Worm (Caenorhabditis elegans) whole organism, young adult: ENCODE measurements around the gene Y54G2A.41.
A peak's percentile ranks its signal among the peaks of the same experiment; 100 is the strongest.

ENCODE experiments used
- B0035.1 ChIP-seq: sonication (generic microtip); optimal IDR thresholded peaks from 2 replicates; lab custom pipeline; 2016; ENCODE audit warnings: missing genetic modification characterization, mild to moderate bottlenecking, missing compliant biosample characterization, missing genotype, missing genetic modification reagents
- B0261.1 ChIP-seq: sonication (generic microtip); optimal IDR thresholded peaks from 2 replicates; lab custom pipeline; 2016; ENCODE audit warnings: mild to moderate bottlenecking, missing genetic modification characterization, moderate library complexity, missing compliant biosample characterization
- C17E4.6 ChIP-seq: fragments of 200-800 bp; sonication (Bioruptor generic); IDR thresholded peaks from 2 replicates; pipeline ENCODE4 v1.3.6; 2022; ENCODE audit warnings: missing genetic modification reagents, missing genetic modification characterization, missing compliant biosample characterization
- D2030.7 ChIP-seq: fragments of 200-800 bp; sonication (Bioruptor generic); IDR thresholded peaks from 2 replicates; pipeline ENCODE4 v1.3.6; 2022; ENCODE audit warnings: missing genetic modification reagents, missing genetic modification characterization, missing compliant biosample characterization
- F10E7.11 ChIP-seq: sonication (generic microtip); optimal IDR thresholded peaks from 2 replicates; lab custom pipeline; 2017; ENCODE audit warnings: mild to moderate bottlenecking, missing genetic modification characterization, moderate library complexity, missing compliant biosample characterization
- F33H1.4 ChIP-seq: fragments of 200-800 bp; sonication (Bioruptor generic); IDR thresholded peaks from 2 replicates; pipeline ENCODE4 v1.3.6; 2022; ENCODE audit warnings: missing genetic modification reagents, missing genetic modification characterization, missing compliant biosample characterization
- F37B4.10 ChIP-seq: fragments of 200-800 bp; sonication (Bioruptor generic); IDR thresholded peaks from 2 replicates; pipeline ENCODE4 v1.3.6; 2022; ENCODE audit warnings: missing genetic modification characterization, missing compliant biosample characterization
- F49E8.2 ChIP-seq: sonication (generic microtip); optimal IDR thresholded peaks from 3 replicates; lab custom pipeline; 2017; ENCODE audit warnings: missing genetic modification characterization, mild to moderate bottlenecking, missing compliant biosample characterization, antibody characterized with exemption, moderate library complexity; ENCODE audit not compliant: insufficient read depth
- F57C9.4 ChIP-seq: sonication (generic microtip); optimal IDR thresholded peaks from 2 replicates; lab custom pipeline; 2017; ENCODE audit warnings: mild to moderate bottlenecking, missing genetic modification characterization, missing compliant biosample characterization
- T07F8.4 ChIP-seq: sonication (generic microtip); optimal IDR thresholded peaks from 2 replicates; lab custom pipeline; 2016; ENCODE audit warnings: mild to moderate bottlenecking, missing genetic modification characterization, moderate library complexity, missing compliant biosample characterization
- Y56A3A.18 ChIP-seq: fragments of 200-800 bp; sonication (Bioruptor generic); IDR thresholded peaks from 2 replicates; pipeline ENCODE4 v1.3.6; 2022; ENCODE audit warnings: missing genetic modification reagents, missing genetic modification characterization, missing compliant biosample characterization
- Y67H2A.10 ChIP-seq: fragments of 200-800 bp; sonication (Bioruptor generic); conservative IDR thresholded peaks from 2 replicates; pipeline ENCODE4 v1.3.6; 2022; ENCODE audit warnings: missing genetic modification reagents, missing genetic modification characterization, missing compliant biosample characterization
- Y79H2A.3 ChIP-seq: fragments of 200-800 bp; sonication (Bioruptor generic); conservative IDR thresholded peaks from 2 replicates; pipeline ENCODE4 v1.3.6; 2022; ENCODE audit warnings: missing genetic modification reagents, missing genetic modification characterization, missing compliant biosample characterization
- Y95B8A.8 ChIP-seq: fragments of 200-800 bp; sonication (Bioruptor generic); IDR thresholded peaks from 2 replicates; pipeline ENCODE4 v1.3.6; 2022; ENCODE audit warnings: missing genetic modification reagents, missing genetic modification characterization, missing compliant biosample characterization
- ZK185.1 ChIP-seq: sonication (generic microtip); optimal IDR thresholded peaks from 2 replicates; lab custom pipeline; 2016; ENCODE audit warnings: mild to moderate bottlenecking, missing genetic modification characterization, missing compliant biosample characterization; ENCODE audit not compliant: poor library complexity, severe bottlenecking
- aptf-2 ChIP-seq: fragments of 200-800 bp; sonication (Bioruptor generic); conservative IDR thresholded peaks from 2 replicates; pipeline ENCODE4 v1.3.6; 2022; ENCODE audit warnings: missing genetic modification reagents, missing genetic modification characterization, missing compliant biosample characterization
- attf-5 ChIP-seq: fragments of 200-800 bp; sonication (Bioruptor generic); optimal IDR thresholded peaks from 2 replicates; lab custom pipeline; 2018; ENCODE audit warnings: mild to moderate bottlenecking, missing genetic modification characterization, missing compliant biosample characterization
- cebp-1 ChIP-seq, 2 experiments: fragments of 200-800 bp in 1 of 2; sonication (Bioruptor generic) in 1 of 2; sonication (generic microtip) in 1 of 2; IDR thresholded peaks in 1 of 2; optimal IDR thresholded peaks in 1 of 2; 2 replicates each; pipeline versions ENCODE4 v1.3.6 to Lab custom; 2017 to 2022; ENCODE audit warnings: missing compliant biosample characterization in 2 of 2, missing genetic modification characterization in 2 of 2, mild to moderate bottlenecking in 1 of 2, missing genetic modification reagents in 1 of 2, moderate library complexity in 1 of 2
- cebp-2 ChIP-seq: fragments of 200-800 bp; sonication (Bioruptor generic); IDR thresholded peaks from 2 replicates; pipeline ENCODE4 v1.3.6; 2022; ENCODE audit warnings: missing genetic modification characterization, missing compliant biosample characterization
- ceh-40 ChIP-seq: fragments of 200-800 bp; sonication (Bioruptor generic); IDR thresholded peaks from 2 replicates; pipeline ENCODE4 v1.3.6; 2022; ENCODE audit warnings: missing genetic modification characterization, missing compliant biosample characterization
- chd-7 ChIP-seq: sonication (generic microtip); optimal IDR thresholded peaks from 2 replicates; lab custom pipeline; 2016; ENCODE audit warnings: mild to moderate bottlenecking, missing genetic modification characterization, moderate library complexity, missing compliant biosample characterization
- dpff-1 ChIP-seq: sonication (generic microtip); optimal IDR thresholded peaks from 2 replicates; lab custom pipeline; 2017; ENCODE audit warnings: mild to moderate bottlenecking, missing genetic modification characterization, missing compliant biosample characterization
- ekl-4 ChIP-seq: fragments of 200-800 bp; sonication (Bioruptor generic); IDR thresholded peaks from 2 replicates; pipeline ENCODE4 v1.3.6; 2022; ENCODE audit warnings: missing genetic modification reagents, missing genetic modification characterization, missing compliant biosample characterization
- fkh-3 ChIP-seq: sonication (generic microtip); optimal IDR thresholded peaks from 2 replicates; lab custom pipeline; 2016; ENCODE audit warnings: mild to moderate bottlenecking, missing genetic modification characterization, missing compliant biosample characterization
- gei-17 ChIP-seq: fragments of 200-800 bp; sonication (Bioruptor generic); optimal IDR thresholded peaks from 2 replicates; lab custom pipeline; 2018; ENCODE audit warnings: mild to moderate bottlenecking, missing genetic modification characterization, missing compliant biosample characterization
- hmg-1.2 ChIP-seq: fragments of 200-800 bp; sonication (Bioruptor generic); IDR thresholded peaks from 2 replicates; pipeline ENCODE4 v1.3.6; 2022; ENCODE audit warnings: missing genetic modification reagents, missing genetic modification characterization, missing compliant biosample characterization
- hrde-1 ChIP-seq: sonication (generic microtip); optimal IDR thresholded peaks from 2 replicates; lab custom pipeline; 2016; ENCODE audit warnings: missing genetic modification characterization, mild to moderate bottlenecking, missing compliant biosample characterization, moderate library complexity, missing genotype, missing genetic modification reagents, borderline replicate concordance
- hsf-1 ChIP-seq: fragments of 200-800 bp; sonication (Bioruptor generic); IDR thresholded peaks from 2 replicates; pipeline ENCODE4 v1.3.6; 2022; ENCODE audit warnings: missing genetic modification reagents, missing genetic modification characterization, missing compliant biosample characterization
- lin-26 ChIP-seq: fragments of 200-800 bp; sonication (Bioruptor generic); IDR thresholded peaks from 2 replicates; pipeline ENCODE4 v1.3.6; 2022; ENCODE audit warnings: missing genetic modification reagents, missing genetic modification characterization, missing compliant biosample characterization
- lin-35 ChIP-seq, 3 experiments: fragments of 150-350 bp in 2 of 3; sonication (generic microtip) in 1 of 3; optimal IDR thresholded peaks; 2 replicates each; lab custom pipeline; 2014 to 2018; ENCODE audit warnings: missing biosample characterization in 3 of 3, missing genetic modification characterization in 3 of 3, missing genetic modification reagents in 3 of 3
- lsl-1 ChIP-seq: fragments of 200-800 bp; sonication (Bioruptor generic); optimal IDR thresholded peaks from 2 replicates; lab custom pipeline; 2018; ENCODE audit warnings: mild to moderate bottlenecking, missing genetic modification characterization, moderate library complexity, missing compliant biosample characterization
- madf-3 ChIP-seq: fragments of 200-800 bp; sonication (Bioruptor generic); IDR thresholded peaks from 2 replicates; pipeline ENCODE4 v1.3.6; 2022; ENCODE audit warnings: missing genetic modification reagents, missing genetic modification characterization, missing compliant biosample characterization
- madf-8 ChIP-seq: fragments of 200-800 bp; sonication (Bioruptor generic); conservative IDR thresholded peaks from 2 replicates; pipeline ENCODE4 v1.3.6; 2022; ENCODE audit warnings: missing genetic modification reagents, missing genetic modification characterization, missing compliant biosample characterization
- mel-28 ChIP-seq: sonication (generic microtip); optimal IDR thresholded peaks from 2 replicates; lab custom pipeline; 2016; ENCODE audit warnings: borderline replicate concordance, mild to moderate bottlenecking, missing genetic modification characterization, missing compliant biosample characterization
- nhr-179 ChIP-seq: sonication (generic microtip); optimal IDR thresholded peaks from 2 replicates; lab custom pipeline; 2016; ENCODE audit warnings: mild to moderate bottlenecking, missing genetic modification characterization, missing compliant biosample characterization
- nhr-90 ChIP-seq: sonication (generic microtip); optimal IDR thresholded peaks from 2 replicates; lab custom pipeline; 2016; ENCODE audit warnings: missing genotype, mild to moderate bottlenecking, missing genetic modification characterization, missing compliant biosample characterization
- pbrm-1 ChIP-seq: fragments of 200-800 bp; sonication (Bioruptor generic); IDR thresholded peaks from 2 replicates; pipeline ENCODE4 v1.3.6; 2022; ENCODE audit warnings: missing genetic modification reagents, missing genetic modification characterization, missing compliant biosample characterization
- rcor-1 ChIP-seq: fragments of 200-800 bp; sonication (Bioruptor generic); IDR thresholded peaks from 2 replicates; pipeline ENCODE4 v1.3.6; 2022; ENCODE audit warnings: missing genetic modification reagents, missing genetic modification characterization, missing compliant biosample characterization
- rpc-1 ChIP-seq, 2 experiments: fragments of 150-350 bp in 1 of 2; sonication (generic microtip) in 1 of 2; optimal IDR thresholded peaks; 2 replicates each; lab custom pipeline; 2014 to 2018; ENCODE audit warnings: missing biosample characterization in 1 of 2, missing genetic modification characterization in 1 of 2, missing genetic modification reagents in 1 of 2, missing genotype in 1 of 2
- snpc-4 ChIP-seq, 5 experiments: fragments of 150-350 bp in 1 of 5; sonication (generic microtip) in 4 of 5; optimal IDR thresholded peaks; 2 replicates each; lab custom pipeline; 2014 to 2018; ENCODE audit warnings: missing genetic modification characterization in 5 of 5, missing biosample characterization in 3 of 5, antibody characterized with exemption in 2 of 5, mild to moderate bottlenecking in 2 of 5, missing compliant biosample characterization in 2 of 5, missing genotype in 2 of 5, moderate library complexity in 2 of 5, missing genetic modification reagents in 1 of 5
- somi-1 ChIP-seq: fragments of 200-800 bp; sonication (Bioruptor generic); optimal IDR thresholded peaks from 2 replicates; lab custom pipeline; 2018; ENCODE audit warnings: mild to moderate bottlenecking, missing genetic modification characterization, missing compliant biosample characterization
- tbp1 ChIP-seq: fragments of 200-800 bp; sonication (Bioruptor generic); optimal IDR thresholded peaks from 2 replicates; lab custom pipeline; 2018; ENCODE audit warnings: mild to moderate bottlenecking, missing genetic modification characterization, missing compliant biosample characterization
- ztf-25 ChIP-seq: fragments of 200-800 bp; sonication (Bioruptor generic); IDR thresholded peaks from 2 replicates; pipeline ENCODE4 v1.3.6; 2022; ENCODE audit warnings: missing genetic modification reagents, missing genetic modification characterization, missing compliant biosample characterization
- ztf-26 ChIP-seq: sonication (generic microtip); optimal IDR thresholded peaks from 2 replicates; lab custom pipeline; 2017; ENCODE audit warnings: missing genetic modification characterization, missing compliant biosample characterization

Gene Y54G2A.41

DNA sequence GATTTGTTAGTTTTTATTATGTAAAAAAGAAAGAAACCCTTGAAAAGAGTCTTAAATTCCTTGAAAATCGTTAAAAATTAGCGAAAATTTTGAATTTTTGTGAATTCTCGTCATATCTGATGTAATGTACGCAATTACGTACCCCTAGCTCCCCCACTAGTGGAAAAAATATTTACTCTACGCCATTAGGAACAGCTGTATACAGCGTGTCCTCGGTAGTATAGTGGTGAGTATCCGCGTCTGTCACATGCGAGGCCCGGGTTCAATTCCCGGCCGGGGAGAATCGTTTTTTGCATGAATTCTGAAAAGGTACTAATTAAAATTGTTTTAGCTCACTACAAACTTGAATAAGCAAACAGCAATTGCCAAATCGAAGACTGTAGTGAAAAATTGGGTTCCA is 48.2 kb downstream of the Y54G2A.41 start:
- peak; percentile 79 for TF ChIP-seq tbp1
- peak; percentile 22 for TF ChIP-seq rpc-1 (optimal IDR thresholded peaks at IDR 0.05; lab: Kevin White, UChicago)
- TF ChIP-seq rpc-1 (tag; optimal IDR thresholded peaks at IDR 0.05; lab: Kevin White, UChicago) = peak; percentile 60
- TF ChIP-seq ztf-25 (GFP tag; lab: Robert Waterston, UW) = 0 out of 2 replicates have a peak, but pooled peaks have one; percentile 19
- no peak for TF ChIP-seq aptf-2

ce11 chrIV:2801004-2801403 is 49.3 kb downstream of the Y54G2A.41 start:
- TF ChIP-seq hmg-1.2 (peak; percentile 67), ztf-25 (GFP tag; lab: Robert Waterston, UW) (peak; percentile 76; the same call in 1 of the 2 replicates), snpc-4 (GFP tag; optimal IDR thresholded peaks at IDR 0.05; lab: Kevin White, UChicago) (peak; percentile 59), snpc-4 (tag; optimal IDR thresholded peaks at IDR 0.05; lab: Kevin White, UChicago) (peak in 3 of 4 experiments; percentile 15 to 56 (median 26)), fkh-3 (tag; lab: Kevin White, UChicago) (no peak), Y95B8A.8 (GFP tag; lab: Robert Waterston, UW) (no peak), nhr-179 (no peak), chd-7 (tag; lab: Kevin White, UChicago) (peak; percentile 35), madf-3 (GFP tag; lab: Robert Waterston, UW) (no peak), F10E7.11 (no peak), lsl-1 (GFP tag; lab: Kevin White, UChicago) (peak; percentile 32), Y67H2A.10 (GFP tag; lab: Robert Waterston, UW) (no peak), D2030.7 (GFP tag; lab: Robert Waterston, UW) (peak; percentile 77), Y79H2A.3 (no peak), F33H1.4 (GFP tag; lab: Robert Waterston, UW) (peak; percentile 38; the same call in 1 of the 2 replicates), mel-28 (tag; lab: Kevin White, UChicago) (no peak), C17E4.6 (GFP tag; lab: Robert Waterston, UW) (no peak), lin-35 (GFP tag; optimal IDR thresholded peaks at IDR 0.05; lab: Kevin White, UChicago) (peak in 1 of 3 experiments; percentile 27), F57C9.4 (no peak), gei-17 (GFP tag; lab: Kevin White, UChicago) (no peak), dpff-1 (no peak), ztf-26 (tag; lab: Kevin White, UChicago) (no peak), B0035.1 (tag; lab: Kevin White, UChicago) (no peak), B0261.1 (tag; lab: Kevin White, UChicago) (peak; percentile 88), pbrm-1 (0 out of 2 replicates have a peak, but pooled peaks have one; percentile 46), ZK185.1 (peak; percentile 12), F49E8.2 (tag; lab: Kevin White, UChicago) (peak; percentile 68), hrde-1 (tag; lab: Kevin White, UChicago) (peak; percentile 27), cebp-2 (GFP tag; lab: Robert Waterston, UW) (0 out of 2 replicates have a peak, but pooled peaks have one; percentile 49), madf-8 (GFP tag; lab: Robert Waterston, UW) (no peak), rpc-1 (optimal IDR thresholded peaks at IDR 0.05; lab: Kevin White, UChicago) (peak; percentile 68), rpc-1 (tag; optimal IDR thresholded peaks at IDR 0.05; lab: Kevin White, UChicago) (peak; percentile 90), T07F8.4 (tag; lab: Kevin White, UChicago) (peak; percentile 1), nhr-90 (peak; percentile 71), hsf-1 (GFP tag; lab: Robert Waterston, UW) (peak; percentile 71), somi-1 (no peak), attf-5 (GFP tag; lab: Kevin White, UChicago) (peak; percentile 11), ceh-40 (GFP tag; lab: Robert Waterston, UW) (0 out of 2 replicates have a peak, but pooled peaks have one; percentile 57), rcor-1 (0 out of 2 replicates have a peak, but pooled peaks have one; percentile 46), ekl-4 (GFP tag; lab: Robert Waterston, UW) (no peak), cebp-1 (GFP tag; IDR thresholded peaks at IDR 0.05; lab: Robert Waterston, UW) (no peak), cebp-1 (tag; optimal IDR thresholded peaks at IDR 0.05; lab: Kevin White, UChicago) (peak; percentile 43), F37B4.10 (GFP tag; lab: Robert Waterston, UW) (no peak), Y56A3A.18 (no peak), lin-26 (GFP tag; lab: Robert Waterston, UW) (peak; percentile 83)
